Worm (Caenorhabditis elegans) whole organism, L4/young adult: Measurements from ENCODE around the gene F42A6.6.

ENCODE experiments used
- dao-5 ChIP-seq: sonication (generic microtip); optimal IDR thresholded peaks from 2 replicates; lab custom pipeline; 2016; ENCODE audit warnings: missing genotype, missing genetic modification characterization, moderate library complexity, missing compliant biosample characterization
- him-1 ChIP-seq: sonication (generic microtip); optimal IDR thresholded peaks from 2 replicates; lab custom pipeline; 2016; ENCODE audit warnings: missing genotype, missing genetic modification reagents, missing genetic modification characterization, missing compliant biosample characterization

DNA sequence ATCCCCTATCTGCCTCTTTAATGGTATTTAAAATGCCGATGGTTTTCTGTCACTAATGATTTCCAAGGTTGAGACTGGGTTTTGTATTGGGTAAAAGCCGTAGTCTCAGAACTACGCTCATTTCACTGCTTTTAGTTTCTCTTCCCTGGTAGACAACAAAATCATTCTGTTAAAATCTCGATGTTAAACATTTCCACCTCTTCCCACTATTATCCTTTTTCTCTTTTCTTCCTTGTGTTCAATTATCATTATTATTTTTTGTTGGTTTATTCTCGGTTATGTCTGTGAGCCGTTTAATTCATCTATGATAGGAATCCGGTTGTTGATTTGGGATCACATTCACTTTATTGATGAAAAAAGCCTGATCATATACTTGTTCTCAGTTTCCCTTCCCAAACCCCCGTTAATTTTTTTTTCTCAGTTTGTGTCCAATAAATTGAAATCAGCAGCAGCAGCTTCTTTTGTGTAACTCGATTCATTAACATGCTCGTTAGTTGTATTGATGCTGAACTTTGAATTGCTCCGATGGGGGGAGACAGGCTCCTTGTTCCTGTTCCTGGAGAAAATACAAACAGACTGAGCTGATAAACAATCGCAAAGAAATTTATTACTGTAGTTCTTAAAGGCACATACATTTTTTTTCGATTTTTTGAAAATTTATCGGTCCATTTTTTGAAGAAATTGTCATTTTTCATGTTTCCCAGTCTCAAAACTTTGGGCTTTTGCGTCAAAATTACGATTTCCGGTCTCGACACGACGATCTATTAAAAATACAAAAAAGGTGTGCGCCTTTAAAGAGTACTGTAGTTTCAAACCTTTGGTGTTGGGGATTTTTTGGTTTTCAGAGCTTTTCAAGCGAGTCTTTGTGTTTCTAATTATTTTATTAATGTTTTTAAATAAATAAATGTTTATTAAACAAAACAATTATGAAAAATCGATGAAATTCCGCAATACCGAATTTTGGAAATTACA is 39.8 kb downstream of the F42A6.6 start:
- TF ChIP-seq him-1 = no peak
- TF ChIP-seq dao-5 (tag; lab: Kevin White, UChicago) = no peak
